Fruit fly (Drosophila melanogaster): ENCODE data around the gene sim.

The sim gene

dm6 chr3R:13012351-13012750 is 45.2 kb upstream of the sim start (continued):
- TF ChIP-seq Mio (GFP tag; optimal IDR thresholded peaks at IDR 0.05) (no peak), CrebA (GFP tag; optimal IDR thresholded peaks at IDR 0.05; ENCODE audit: borderline replicate concordance) (no peak), br (GFP tag; optimal IDR thresholded peaks at IDR 0.05) (peak; percentile 81), Abd-B (GFP tag; optimal IDR thresholded peaks at IDR 0.05) (no peak)

- TF ChIP-seq lola (GFP tag; optimal IDR thresholded peaks at IDR 0.05) (no peak), psq (GFP tag; optimal IDR thresholded peaks at IDR 0.05) (peak; percentile 34), dl (GFP tag; optimal IDR thresholded peaks at IDR 0.05; ENCODE audit: insufficient read depth in 1 of 2, partially characterized antibody in 2 of 2) (peak in 1 of 2 experiments; percentile 7), Hr83 (GFP tag; optimal IDR thresholded peaks at IDR 0.05; ENCODE audit: poor library complexity, severe bottlenecking) (peak; percentile 21), dsf (GFP tag; optimal IDR thresholded peaks at IDR 0.05; ENCODE audit: borderline replicate concordance) (no peak), HLH106 (tag; optimal IDR thresholded peaks at IDR 0.05) (no peak), brk (GFP tag; optimal IDR thresholded peaks at IDR 0.05) (no peak)
Measured at dm6 chr3R:13012990-13013389, 44.6 kb upstream of the sim start.

- TF ChIP-seq Dfd (GFP tag; optimal IDR thresholded peaks at IDR 0.05) (no peak), Myc (optimal IDR thresholded peaks at IDR 0.05) (no peak), ey (GFP tag; optimal IDR thresholded peaks at IDR 0.05) (no peak), N (GFP tag; optimal IDR thresholded peaks at IDR 0.05) (no peak), sv (GFP tag; optimal IDR thresholded peaks at IDR 0.05) (no peak), Vsx2 (GFP tag; optimal IDR thresholded peaks at IDR 0.05; ENCODE audit: partially characterized antibody) (no peak), foxo (GFP tag; optimal IDR thresholded peaks at IDR 0.05) (no peak), fru (GFP tag; optimal IDR thresholded peaks at IDR 0.05) (no peak), brk (GFP tag; optimal IDR thresholded peaks at IDR 0.05) (no peak), CG9705 (GFP tag; optimal IDR thresholded peaks at IDR 0.05) (no peak), Dif (GFP tag; optimal IDR thresholded peaks at IDR 0.05; ENCODE audit: partially characterized antibody) (no peak), tai (GFP tag; optimal IDR thresholded peaks at IDR 0.05) (no peak), GATAd (GFP tag; optimal IDR thresholded peaks at IDR 0.05) (no peak), Hr78 (GFP tag; optimal IDR thresholded peaks at IDR 0.05) (no peak)
Measured at dm6 chr3R:13014168-13014881, 43.2 kb upstream of the sim start.

dm6 chr3R:13015402-13015801 is 42.2 kb upstream of the sim start:
- no peak for TF ChIP-seq br (GFP tag; optimal IDR thresholded peaks at IDR 0.05)
- no peak for TF ChIP-seq Abd-B (GFP tag; optimal IDR thresholded peaks at IDR 0.05)
- TF ChIP-seq lola (GFP tag; optimal IDR thresholded peaks at IDR 0.05) = no peak
- no peak for TF ChIP-seq Hr78 (GFP tag; optimal IDR thresholded peaks at IDR 0.05)
- TF ChIP-seq rgr (GFP tag; optimal IDR thresholded peaks at IDR 0.05) = no peak
- no peak for TF ChIP-seq Mio (GFP tag; optimal IDR thresholded peaks at IDR 0.05)
- TF ChIP-seq ey (GFP tag; optimal IDR thresholded peaks at IDR 0.05) = no peak
- no peak for TF ChIP-seq Dfd (GFP tag; optimal IDR thresholded peaks at IDR 0.05)
- no peak for TF ChIP-seq dmrt93B (GFP tag; optimal IDR thresholded peaks at IDR 0.05)
- no peak for TF ChIP-seq Rel (GFP tag; optimal IDR thresholded peaks at IDR 0.05)
- TF ChIP-seq Rel (tag; optimal IDR thresholded peaks at IDR 0.05) = no peak
- TF ChIP-seq GATAd (GFP tag; optimal IDR thresholded peaks at IDR 0.05) = no peak
- TF ChIP-seq pan (optimal IDR thresholded peaks at IDR 0.05) = no peak
- no peak for TF ChIP-seq fru (GFP tag; optimal IDR thresholded peaks at IDR 0.05)
- TF ChIP-seq Dif (GFP tag; optimal IDR thresholded peaks at IDR 0.05; ENCODE audit: partially characterized antibody) = no peak
- TF ChIP-seq sv (GFP tag; optimal IDR thresholded peaks at IDR 0.05) = no peak
- no peak for TF ChIP-seq h (GFP tag; optimal IDR thresholded peaks at IDR 0.05)
- TF ChIP-seq dsf (GFP tag; optimal IDR thresholded peaks at IDR 0.05; ENCODE audit: borderline replicate concordance) = no peak
- TF ChIP-seq foxo (GFP tag; optimal IDR thresholded peaks at IDR 0.05) = no peak
- no peak for TF ChIP-seq HLH106 (tag; optimal IDR thresholded peaks at IDR 0.05)
- no peak for TF ChIP-seq woc (GFP tag; optimal IDR thresholded peaks at IDR 0.05)

Measured in whole organism, wandering third instar larva.